Fruit fly (Drosophila melanogaster) whole organism, embryonic: ENCODE data around the gene CG14286.

Experiments
- Abd-B ChIP-seq: fragments of 200-800 bp; sonication (Bioruptor generic); optimal IDR thresholded peaks from 2 replicates; lab custom pipeline; 2018; ENCODE audit warnings: missing biosample characterization, mild to moderate bottlenecking, missing genetic modification characterization, moderate library complexity
- CG11696 ChIP-seq: fragments of 200-800 bp; sonication (Bioruptor generic); IDR thresholded peaks from 2 replicates; pipeline ENCODE4 v1.3.6; 2022; ENCODE audit warnings: missing biosample characterization, missing genetic modification characterization
- CG12104 ChIP-seq: fragments of 200-800 bp; sonication (Bioruptor generic); optimal IDR thresholded peaks from 3 replicates; lab custom pipeline; 2016; ENCODE audit warnings: missing biosample characterization, missing genetic modification characterization
- CG1233 ChIP-seq: fragments of 200-800 bp; sonication (Bioruptor generic); optimal IDR thresholded peaks from 4 replicates; lab custom pipeline; 2018; ENCODE audit warnings: missing biosample characterization, mild to moderate bottlenecking, missing genetic modification characterization
- CG12391 ChIP-seq: fragments of 200-800 bp; sonication (Bioruptor generic); optimal IDR thresholded peaks from 3 replicates; lab custom pipeline; 2018; ENCODE audit warnings: missing biosample characterization, mild to moderate bottlenecking, missing genetic modification characterization, moderate library complexity
- CG14965 ChIP-seq: fragments of 200-800 bp; sonication (Bioruptor generic); optimal IDR thresholded peaks from 2 replicates; lab custom pipeline; 2016; ENCODE audit warnings: missing biosample characterization, missing genetic modification characterization, borderline replicate concordance
- CG15479 ChIP-seq: fragments of 200-800 bp; sonication (Bioruptor generic); optimal IDR thresholded peaks from 3 replicates; lab custom pipeline; 2019; ENCODE audit warnings: missing biosample characterization, mild to moderate bottlenecking, missing genetic modification characterization, moderate library complexity
- CG15514 ChIP-seq: fragments of 200-800 bp; sonication (Bioruptor generic); optimal IDR thresholded peaks from 3 replicates; lab custom pipeline; 2017; ENCODE audit warnings: missing biosample characterization, missing genetic modification characterization, mild to moderate bottlenecking, moderate library complexity, missing genetic modification reagents
- CG16863 ChIP-seq: fragments of 200-800 bp; sonication (Bioruptor generic); optimal IDR thresholded peaks from 3 replicates; lab custom pipeline; 2016; ENCODE audit warnings: missing biosample characterization, missing genetic modification characterization
- CG17802 ChIP-seq: fragments of 200-800 bp; sonication (Bioruptor generic); optimal IDR thresholded peaks from 2 replicates; lab custom pipeline; 2018; ENCODE audit warnings: missing biosample characterization, mild to moderate bottlenecking, missing genetic modification characterization, moderate library complexity
- CG17829 ChIP-seq: fragments of 200-800 bp; optimal IDR thresholded peaks from 2 replicates; lab custom pipeline; 2019; ENCODE audit warnings: missing biosample characterization, mild to moderate bottlenecking, missing genetic modification characterization, moderate library complexity
- CG2202 ChIP-seq: fragments of 200-800 bp; sonication (Bioruptor generic); optimal IDR thresholded peaks from 2 replicates; lab custom pipeline; 2018; ENCODE audit warnings: missing biosample characterization, mild to moderate bottlenecking, missing genetic modification characterization
- CG3995 ChIP-seq: fragments of 200-800 bp; sonication (Bioruptor generic); optimal IDR thresholded peaks from 3 replicates; lab custom pipeline; 2016; ENCODE audit warnings: missing biosample characterization, missing genetic modification characterization
- Dad ChIP-seq: fragments of 200-800 bp; sonication (Bioruptor generic); optimal IDR thresholded peaks from 3 replicates; lab custom pipeline; 2016; ENCODE audit warnings: missing biosample characterization, missing genetic modification characterization
- Dbx ChIP-seq: fragments of 200-800 bp; sonication (Bioruptor generic); IDR thresholded peaks from 3 replicates; pipeline ENCODE4 v1.3.6; 2022; ENCODE audit warnings: missing biosample characterization, missing genetic modification characterization
- Dip2 ChIP-seq: fragments of 200-800 bp; sonication (Bioruptor generic); IDR thresholded peaks from 2 replicates; pipeline ENCODE4 v1.3.6; 2022; ENCODE audit warnings: missing biosample characterization, missing genetic modification characterization
- Dp ChIP-seq: fragments of 200-800 bp; sonication (Bioruptor generic); optimal IDR thresholded peaks from 2 replicates; lab custom pipeline; 2018; ENCODE audit warnings: missing biosample characterization, mild to moderate bottlenecking, missing genetic modification characterization, moderate library complexity
- Ets97D ChIP-seq: fragments of 200-800 bp; sonication (Bioruptor generic); optimal IDR thresholded peaks from 3 replicates; lab custom pipeline; 2016; ENCODE audit warnings: missing biosample characterization, missing genetic modification characterization
- Mrtf ChIP-seq: fragments of 200-800 bp; sonication (Bioruptor generic); IDR thresholded peaks from 3 replicates; pipeline ENCODE4 v1.3.6; 2022; ENCODE audit warnings: missing biosample characterization, missing genetic modification characterization
- Nf-YB ChIP-seq: fragments of 200-800 bp; sonication (Bioruptor generic); optimal IDR thresholded peaks from 3 replicates; lab custom pipeline; 2019; ENCODE audit warnings: missing biosample characterization, mild to moderate bottlenecking, missing genetic modification characterization, moderate library complexity
- Rfx ChIP-seq: fragments of 200-800 bp; sonication (Bioruptor generic); IDR thresholded peaks from 2 replicates; pipeline ENCODE4 v1.3.6; 2022; ENCODE audit warnings: missing biosample characterization, missing genetic modification characterization
- Rx ChIP-seq: fragments of 200-800 bp; sonication (Bioruptor generic); IDR thresholded peaks from 2 replicates; pipeline ENCODE4 v1.3.6; 2022; ENCODE audit warnings: missing biosample characterization, missing genetic modification characterization
- Scr ChIP-seq: fragments of 200-800 bp; sonication (Bioruptor generic); IDR thresholded peaks from 2 replicates; pipeline ENCODE4 v1.3.6; 2022; ENCODE audit warnings: missing biosample characterization, missing genetic modification characterization; ENCODE audit not compliant: partially characterized antibody
- Stat92E ChIP-seq, 3 experiments: fragments of >200 bp in 2 of 3; fragments of 200-800 bp in 1 of 3; sonication (Bioruptor generic) in 1 of 3; optimal IDR thresholded peaks; 2 replicates each; lab custom pipeline; 2017 to 2019; ENCODE audit warnings: missing biosample characterization in 3 of 3, missing genetic modification characterization in 3 of 3, mild to moderate bottlenecking in 1 of 3, moderate library complexity in 1 of 3
- Trl ChIP-seq, 3 experiments: fragments of >200 bp in 2 of 3; fragments of 200-800 bp in 1 of 3; sonication (Bioruptor generic) in 1 of 3; optimal IDR thresholded peaks; 2 replicates in 1 of 3; 3 replicates in 2 of 3; lab custom pipeline; 2016 to 2017; ENCODE audit warnings: missing biosample characterization in 1 of 3, missing genetic modification characterization in 1 of 3
- abd-A ChIP-seq: fragments of 200-800 bp; sonication (Bioruptor generic); optimal IDR thresholded peaks from 3 replicates; lab custom pipeline; 2019; ENCODE audit warnings: missing biosample characterization, mild to moderate bottlenecking, missing genetic modification characterization, moderate library complexity
- ash1 ChIP-seq: fragments of 200-800 bp; sonication (Bioruptor generic); optimal IDR thresholded peaks from 2 replicates; lab custom pipeline; 2018; ENCODE audit warnings: missing biosample characterization, mild to moderate bottlenecking, missing genetic modification characterization
- bsh ChIP-seq, 2 experiments: fragments of 200-800 bp; sonication (Bioruptor generic); optimal IDR thresholded peaks; 2 replicates each; lab custom pipeline; 2017 to 2018; ENCODE audit warnings: mild to moderate bottlenecking in 2 of 2, missing biosample characterization in 2 of 2, missing genetic modification characterization in 2 of 2, moderate library complexity in 1 of 2
- cad ChIP-seq: fragments of >200 bp; optimal IDR thresholded peaks from 2 replicates; lab custom pipeline; 2017; ENCODE audit warnings: missing biosample characterization, missing genetic modification characterization
- chinmo ChIP-seq: fragments of 200-800 bp; sonication (Bioruptor generic); IDR thresholded peaks from 4 replicates; pipeline ENCODE4 v1.3.6; 2022; ENCODE audit warnings: missing biosample characterization, missing genetic modification characterization; ENCODE audit not compliant: partially characterized antibody
- chm ChIP-seq: fragments of 200-800 bp; sonication (Bioruptor generic); IDR thresholded peaks from 2 replicates; pipeline ENCODE4 v1.3.6; 2022; ENCODE audit warnings: missing biosample characterization, missing genetic modification characterization
- dmrt99B ChIP-seq: fragments of 200-800 bp; sonication (Bioruptor generic); optimal IDR thresholded peaks from 2 replicates; lab custom pipeline; 2018; ENCODE audit warnings: missing biosample characterization, mild to moderate bottlenecking, missing genetic modification characterization, moderate library complexity
- fru ChIP-seq: fragments of >200 bp; optimal IDR thresholded peaks from 2 replicates; lab custom pipeline; 2017
- ham ChIP-seq: fragments of 200-800 bp; sonication (Bioruptor generic); IDR thresholded peaks from 2 replicates; pipeline ENCODE4 v1.3.6; 2022; ENCODE audit warnings: missing biosample characterization, missing genetic modification characterization
- insv ChIP-seq, 2 experiments: fragments of 200-800 bp; sonication (Bioruptor generic); optimal IDR thresholded peaks; 3 replicates each; lab custom pipeline; 2016 to 2018; ENCODE audit warnings: missing biosample characterization in 2 of 2, missing genetic modification characterization in 2 of 2
- lab ChIP-seq: fragments of 200-800 bp; sonication (Bioruptor generic); optimal IDR thresholded peaks from 3 replicates; lab custom pipeline; 2017; ENCODE audit warnings: missing biosample characterization, missing genetic modification characterization, mild to moderate bottlenecking, moderate library complexity, missing genetic modification reagents
- lbe ChIP-seq: fragments of 200-800 bp; sonication (Bioruptor generic); optimal IDR thresholded peaks from 2 replicates; lab custom pipeline; 2016; ENCODE audit warnings: missing biosample characterization, mild to moderate bottlenecking, missing genetic modification characterization
- org-1 ChIP-seq: fragments of 200-800 bp; sonication (Bioruptor generic); optimal IDR thresholded peaks from 2 replicates; lab custom pipeline; 2017; ENCODE audit warnings: missing biosample characterization, missing genetic modification characterization
- psq ChIP-seq: fragments of 200-800 bp; sonication (Bioruptor generic); optimal IDR thresholded peaks from 2 replicates; lab custom pipeline; 2017; ENCODE audit warnings: missing biosample characterization, missing genetic modification characterization
- seq ChIP-seq: fragments of 200-800 bp; sonication (Bioruptor generic); IDR thresholded peaks from 2 replicates; pipeline ENCODE4 v1.3.6; 2022; ENCODE audit warnings: missing biosample characterization, missing genetic modification characterization
- sim ChIP-seq: fragments of 200-800 bp; sonication (Bioruptor generic); IDR thresholded peaks from 2 replicates; pipeline ENCODE4 v1.3.6; 2022; ENCODE audit warnings: missing biosample characterization, missing genetic modification characterization
- so ChIP-seq: fragments of 200-800 bp; sonication (Bioruptor generic); IDR thresholded peaks from 3 replicates; pipeline ENCODE4 v1.3.6; 2022; ENCODE audit warnings: missing biosample characterization, missing genetic modification characterization
- tgo ChIP-seq: fragments of 200-800 bp; sonication (Bioruptor generic); IDR thresholded peaks from 3 replicates; pipeline ENCODE4 v1.3.6; 2022; ENCODE audit warnings: missing biosample characterization, missing genetic modification characterization
- tna ChIP-seq: fragments of 200-800 bp; sonication (Bioruptor generic); IDR thresholded peaks from 2 replicates; pipeline ENCODE4 v1.3.6; 2022; ENCODE audit warnings: missing biosample characterization, missing genetic modification characterization; ENCODE audit not compliant: partially characterized antibody
- toy ChIP-seq: fragments of 200-800 bp; sonication (Bioruptor generic); IDR thresholded peaks from 2 replicates; pipeline ENCODE4 v1.3.6; 2022; ENCODE audit warnings: missing biosample characterization, missing genetic modification characterization
- trh ChIP-seq: fragments of 200-800 bp; sonication (Bioruptor generic); optimal IDR thresholded peaks from 2 replicates; lab custom pipeline; 2016; ENCODE audit warnings: missing biosample characterization, missing genetic modification characterization
- unpg ChIP-seq: fragments of 200-800 bp; sonication (Bioruptor generic); optimal IDR thresholded peaks from 3 replicates; lab custom pipeline; 2018; ENCODE audit warnings: missing biosample characterization, mild to moderate bottlenecking, missing genetic modification characterization, moderate library complexity
- zfh2 ChIP-seq: fragments of 200-800 bp; sonication (Bioruptor generic); optimal IDR thresholded peaks from 2 replicates; lab custom pipeline; 2016; ENCODE audit warnings: missing biosample characterization, missing genetic modification characterization

The CG14286 gene

dm6 chr3R:18997388-18998287 lies 26.3 kb upstream of the CG14286 start:
- TF ChIP-seq CG17829 (tag; lab: Kevin White, UChicago) (peak; percentile 26), tna (no peak), CG12104 (GFP tag; lab: Kevin White, UChicago) (peak; percentile 39), Mrtf (GFP tag; lab: Robert Waterston, UW) (no peak), zfh2 (no peak), chm (GFP tag; lab: Robert Waterston, UW) (peak; percentile 69), sim (GFP tag; lab: Robert Waterston, UW) (peak; percentile 77), lbe (GFP tag; lab: Kevin White, UChicago) (no peak), Rfx (no peak), Dbx (no peak), bsh (GFP tag; optimal IDR thresholded peaks at IDR 0.05; lab: Kevin White, UChicago) (peak in 1 of 2 experiments; percentile 90), CG3995 (GFP tag; lab: Kevin White, UChicago) (no peak), lab (GFP tag; lab: Kevin White, UChicago) (peak; percentile 26), Rx (0 out of 2 replicates have a peak, but pooled peaks have one; percentile 27), org-1 (GFP tag; lab: Kevin White, UChicago) (peak; percentile 88), unpg (GFP tag; lab: Kevin White, UChicago) (peak; percentile 78), insv (GFP tag; optimal IDR thresholded peaks at IDR 0.05; lab: Kevin White, UChicago) (peak; percentile 14 to 64), abd-A (peak; percentile 85), Trl (optimal IDR thresholded peaks at IDR 0.05; lab: Kevin White, UChicago) (no peak), Trl (GFP tag; optimal IDR thresholded peaks at IDR 0.05; lab: Kevin White, UChicago) (peak; percentile 25), CG12391 (tag; lab: Kevin White, UChicago) (peak; percentile 71), CG14965 (GFP tag; lab: Kevin White, UChicago) (no peak), toy (no peak), so (peak; percentile 84), Dip2 (GFP tag; lab: Robert Waterston, UW) (no peak), CG15479 (peak; percentile 65), Abd-B (GFP tag; lab: Kevin White, UChicago) (peak; percentile 12), psq (peak; percentile 75), CG15514 (no peak), Stat92E (GFP tag; optimal IDR thresholded peaks at IDR 0.05; lab: Kevin White, UChicago) (peak in 1 of 3 experiments; percentile 76), dmrt99B (tag; lab: Kevin White, UChicago) (peak; percentile 62), chinmo (peak; percentile 56; the same call in 1 of the 4 replicates), trh (GFP tag; lab: Kevin White, UChicago) (no peak), seq (GFP tag; lab: Robert Waterston, UW) (peak; percentile 61; the same call in 1 of the 2 replicates), fru (lab: Kevin White, UChicago) (no peak), ham (GFP tag; lab: Robert Waterston, UW) (no peak), Dp (GFP tag; lab: Kevin White, UChicago) (no peak), CG1233 (GFP tag; lab: Kevin White, UChicago) (peak; percentile 73), Scr (GFP tag; lab: Robert Waterston, UW) (no peak), Nf-YB (GFP tag; lab: Kevin White, UChicago) (peak; percentile 76), Dad (GFP tag; lab: Kevin White, UChicago) (no peak), CG17802 (tag; lab: Kevin White, UChicago) (no peak), Ets97D (GFP tag; lab: Kevin White, UChicago) (no peak), cad (GFP tag; lab: Kevin White, UChicago) (no peak), CG16863 (GFP tag; lab: Kevin White, UChicago) (peak; percentile 82), CG11696 (GFP tag; lab: Robert Waterston, UW) (no peak), ash1 (GFP tag; lab: Kevin White, UChicago) (no peak), CG2202 (tag; lab: Kevin White, UChicago) (peak; percentile 99), tgo (GFP tag; lab: Robert Waterston, UW) (no peak)
